Fruit fly (Drosophila melanogaster) S2 (cell line): ENCODE data around the gene Gnf1.

Source experiments
- CG8478 ChIP-seq: fragments of >200 bp; optimal IDR thresholded peaks from 2 replicates; lab custom pipeline; 2018
- CTCF ChIP-seq, 2 experiments: fragments of >200 bp; optimal IDR thresholded peaks; 2 replicates each; lab custom pipeline; 2018

Gnf1 gene

dm6 chr3R:4955152-4955551 is 48.7 kb downstream of the Gnf1 start, which contains the start of gene Jhbp3:
Gene Jhbp3, minus strand, starts transcription at chr3R:4955252.
- TF ChIP-seq CTCF (optimal IDR thresholded peaks at IDR 0.05; lab: Kevin White, UChicago): no peak
- TF ChIP-seq CG8478: no peak

dm6 chr3R:4957812-4958211 is 51.4 kb downstream of the Gnf1 start:
- TF ChIP-seq CTCF (optimal IDR thresholded peaks at IDR 0.05; lab: Kevin White, UChicago) (no peak), CG8478 (no peak)
